Worm (Caenorhabditis elegans) whole organism, young adult: ENCODE data around the gene ceh-21.

Experiments
- B0336.3 ChIP-seq: fragments of 200-800 bp; sonication (Bioruptor generic); IDR thresholded peaks from 2 replicates; pipeline ENCODE4 v1.3.6; 2022; ENCODE audit warnings: missing genetic modification characterization, missing compliant biosample characterization
- C06A6.2 ChIP-seq: fragments of 200-800 bp; sonication (Bioruptor generic); conservative IDR thresholded peaks from 2 replicates; pipeline ENCODE4 v1.3.6; 2022; ENCODE audit warnings: missing genetic modification characterization, missing compliant biosample characterization
- ceh-27 ChIP-seq: fragments of 200-800 bp; sonication (Bioruptor generic); optimal IDR thresholded peaks from 2 replicates; lab custom pipeline; 2018; ENCODE audit warnings: mild to moderate bottlenecking, missing genetic modification characterization, moderate library complexity, missing compliant biosample characterization
- egrh-3 ChIP-seq: fragments of 200-800 bp; sonication (Bioruptor generic); IDR thresholded peaks from 2 replicates; pipeline ENCODE4 v1.3.6; 2022; ENCODE audit warnings: missing genetic modification reagents, missing genetic modification characterization, missing compliant biosample characterization
- pha-4 ChIP-seq: fragments of 150-350 bp; sonication (generic microtip); optimal IDR thresholded peaks from 2 replicates; lab custom pipeline; 2014; ENCODE audit warnings: missing biosample characterization, missing genetic modification reagents, missing genetic modification characterization
- snpc-3.4 ChIP-seq: sonication (generic microtip); optimal IDR thresholded peaks from 2 replicates; lab custom pipeline; 2017; ENCODE audit warnings: missing genetic modification characterization, mild to moderate bottlenecking, missing compliant biosample characterization, antibody characterized with exemption, moderate library complexity, missing genotype, missing genetic modification reagents
- snpc-4 ChIP-seq, 5 experiments: fragments of 150-350 bp in 1 of 5; sonication (generic microtip) in 4 of 5; optimal IDR thresholded peaks; 2 replicates each; lab custom pipeline; 2014 to 2018; ENCODE audit warnings: missing genetic modification characterization in 5 of 5, missing biosample characterization in 3 of 5, antibody characterized with exemption in 2 of 5, mild to moderate bottlenecking in 2 of 5, missing compliant biosample characterization in 2 of 5, missing genotype in 2 of 5, moderate library complexity in 2 of 5, missing genetic modification reagents in 1 of 5

ce11 chrX:1850525-1850924, 2.0 kb downstream of the ceh-21 start:
- TF ChIP-seq pha-4 (tag; lab: Kevin White, UChicago), result no peak
- TF ChIP-seq snpc-4 (GFP tag; optimal IDR thresholded peaks at IDR 0.05; lab: Kevin White, UChicago), result no peak
- TF ChIP-seq snpc-4 (tag; optimal IDR thresholded peaks at IDR 0.05; lab: Kevin White, UChicago), result no peak
- no peak for TF ChIP-seq snpc-3.4 (tag; lab: Kevin White, UChicago)
- no peak for TF ChIP-seq ceh-27 (GFP tag; lab: Kevin White, UChicago)
- no peak for TF ChIP-seq B0336.3 (GFP tag; lab: Robert Waterston, UW)
- 0 out of 2 replicates have a peak, but pooled peaks have one; percentile 24 for TF ChIP-seq C06A6.2 (GFP tag; lab: Robert Waterston, UW)
- TF ChIP-seq egrh-3 (GFP tag; lab: Robert Waterston, UW), result no peak
